Fruit fly (Drosophila melanogaster): ENCODE results near the gene betaGlu.

The betaGlu gene

DNA sequence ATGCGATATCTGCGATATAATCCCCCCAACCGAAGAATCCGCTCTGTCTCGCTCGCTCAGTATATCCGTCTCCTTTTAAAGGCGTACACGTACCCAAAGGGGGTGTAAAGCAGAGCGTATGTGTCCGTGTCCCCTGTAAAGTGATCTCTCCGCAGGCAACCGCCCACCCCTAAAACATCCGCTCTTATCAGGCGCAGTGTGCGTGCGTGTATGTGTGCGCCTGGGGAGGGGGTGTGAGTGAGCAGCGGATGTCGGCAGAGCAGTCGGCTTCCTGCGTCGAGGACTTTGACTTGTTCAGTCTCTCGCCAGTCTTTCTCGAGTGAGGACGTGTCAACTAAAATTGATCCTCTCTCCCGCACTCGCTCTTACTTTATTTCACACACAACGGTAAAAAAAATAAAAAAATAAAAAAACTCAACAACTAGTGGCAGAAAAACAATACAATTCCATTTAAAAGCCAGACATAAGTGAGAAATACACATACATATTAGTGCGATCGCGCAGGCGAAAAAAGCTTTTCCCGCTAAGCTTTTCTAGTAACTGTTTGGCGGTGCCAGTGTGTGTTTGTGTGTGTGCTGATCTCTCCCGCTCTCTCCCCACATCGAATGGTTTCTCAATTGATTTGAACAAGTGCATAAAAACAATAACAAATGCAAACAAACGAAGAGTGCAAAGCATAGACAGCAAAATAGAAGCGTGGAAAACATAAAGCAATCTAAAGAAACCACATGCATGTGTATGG lies 46.0 kb downstream of the betaGlu start (continued):
- TF ChIP-seq CG3032 (tag; optimal IDR thresholded peaks at IDR 0.05), result peak; percentile 8
- TF ChIP-seq salr (GFP tag; optimal IDR thresholded peaks at IDR 0.05), result peak in 1 of 2 experiments; percentile 40
- TF ChIP-seq CG7368 (GFP tag; optimal IDR thresholded peaks at IDR 0.05), result no peak
- no peak for TF ChIP-seq Gug (GFP tag; IDR thresholded peaks at IDR 0.05)
- peak; percentile 16 for TF ChIP-seq CG6792 (GFP tag; optimal IDR thresholded peaks at IDR 0.05)
- TF ChIP-seq CG31627 (GFP tag; optimal IDR thresholded peaks at IDR 0.05), result no peak
- TF ChIP-seq CG15336 (GFP tag; IDR thresholded peaks at IDR 0.05), result peak; percentile 41; the same call in 1 of the 2 replicates
- TF ChIP-seq Ets96B (tag; optimal IDR thresholded peaks at IDR 0.05), result no peak
- peak; percentile 2 for TF ChIP-seq fd59A (GFP tag; optimal IDR thresholded peaks at IDR 0.05)
- TF ChIP-seq CG3919 (GFP tag; optimal IDR thresholded peaks at IDR 0.05), result no peak
- peak; percentile 84 for TF ChIP-seq CG1621 (tag; optimal IDR thresholded peaks at IDR 0.05)
- TF ChIP-seq Hr38 (GFP tag; optimal IDR thresholded peaks at IDR 0.05), result no peak
- TF ChIP-seq Blimp-1 (GFP tag; optimal IDR thresholded peaks at IDR 0.05), result peak; percentile 29
- peak; percentile 56 for TF ChIP-seq fkh (GFP tag; optimal IDR thresholded peaks at IDR 0.05)
- TF ChIP-seq Eip93F (GFP tag; optimal IDR thresholded peaks at IDR 0.05), result no peak
- TF ChIP-seq CG34406 (GFP tag; optimal IDR thresholded peaks at IDR 0.05), result no peak
- TF ChIP-seq CG9139 (GFP tag; optimal IDR thresholded peaks at IDR 0.05), result peak; percentile 87
- peak; percentile 9 for TF ChIP-seq Eip75B (GFP tag; optimal IDR thresholded peaks at IDR 0.05)
- peak; percentile 91 for TF ChIP-seq CG6854 (GFP tag; optimal IDR thresholded peaks at IDR 0.05)
- peak; percentile 24 for TF ChIP-seq CG10669 (GFP tag; optimal IDR thresholded peaks at IDR 0.05)
- no peak for TF ChIP-seq CG11762 (GFP tag; optimal IDR thresholded peaks at IDR 0.05; ENCODE audit: insufficient read depth)
- no peak for TF ChIP-seq topi (GFP tag; optimal IDR thresholded peaks at IDR 0.05)
- TF ChIP-seq fd85E (GFP tag; optimal IDR thresholded peaks at IDR 0.05), result no peak
- no peak for TF ChIP-seq Hr4 (GFP tag; optimal IDR thresholded peaks at IDR 0.05)
- TF ChIP-seq Hr39 (GFP tag; optimal IDR thresholded peaks at IDR 0.05), result no peak
- peak; percentile 11 for TF ChIP-seq vri (GFP tag; optimal IDR thresholded peaks at IDR 0.05)
- TF ChIP-seq Sox14 (GFP tag; optimal IDR thresholded peaks at IDR 0.05), result peak; percentile 52
- peak; percentile 44 for TF ChIP-seq Eip78C (GFP tag)

DNA sequence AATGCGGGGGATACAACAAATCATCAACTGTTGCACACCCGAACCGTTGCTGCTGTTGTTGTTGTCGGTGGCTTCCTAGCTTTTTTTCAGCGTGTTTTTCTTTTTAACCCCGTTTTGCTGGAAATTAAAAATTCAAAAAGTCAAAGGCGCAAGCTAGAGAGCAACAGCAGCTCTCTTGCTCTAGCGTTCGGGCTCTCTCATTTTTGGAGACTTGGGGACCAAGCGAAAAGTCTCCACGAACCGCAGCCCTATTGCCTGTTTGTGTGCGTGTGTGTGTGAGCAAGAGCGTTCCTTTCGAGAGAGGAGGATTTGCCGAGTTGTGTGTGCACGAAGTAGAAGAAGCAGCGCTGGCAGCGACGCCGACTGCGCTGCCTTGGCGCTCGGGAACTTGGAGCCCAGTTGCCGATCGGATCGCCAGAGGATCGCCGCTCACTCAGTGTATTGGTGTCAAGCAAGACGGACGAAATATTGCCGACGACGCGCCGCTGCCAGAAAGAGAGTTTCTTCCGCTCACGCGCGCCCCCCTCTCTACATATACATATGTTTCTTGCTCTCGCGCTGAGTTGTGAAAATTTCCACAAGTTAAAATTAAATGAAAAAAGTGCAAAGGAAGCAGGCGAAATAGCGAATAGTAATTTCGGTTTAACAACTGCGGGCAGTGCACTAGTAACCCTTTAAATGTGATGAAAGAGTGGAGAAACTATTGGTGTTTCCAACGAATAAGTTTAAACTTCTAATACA lies 46.9 kb downstream of the betaGlu start:
- TF ChIP-seq Ets96B (tag; optimal IDR thresholded peaks at IDR 0.05) (no peak), CG16779 (tag; optimal IDR thresholded peaks at IDR 0.05) (peak; percentile 48), CG3919 (GFP tag; optimal IDR thresholded peaks at IDR 0.05) (peak; percentile 42), Met (GFP tag; optimal IDR thresholded peaks at IDR 0.05) (no peak), Eip75B (GFP tag; optimal IDR thresholded peaks at IDR 0.05) (peak; percentile 24), Hr39 (GFP tag; optimal IDR thresholded peaks at IDR 0.05) (no peak), fkh (GFP tag; optimal IDR thresholded peaks at IDR 0.05) (no peak), CG6854 (GFP tag; optimal IDR thresholded peaks at IDR 0.05) (peak; percentile 64), dac (GFP tag; optimal IDR thresholded peaks at IDR 0.05) (no peak), Ets21C (GFP tag; optimal IDR thresholded peaks at IDR 0.05) (no peak), Hr38 (GFP tag; optimal IDR thresholded peaks at IDR 0.05) (no peak), vri (GFP tag; optimal IDR thresholded peaks at IDR 0.05) (peak; percentile 71), svp (GFP tag) (peak; percentile 85), acj6 (GFP tag; optimal IDR thresholded peaks at IDR 0.05) (peak; percentile 19), CG6792 (GFP tag; optimal IDR thresholded peaks at IDR 0.05) (no peak), OdsH (GFP tag; optimal IDR thresholded peaks at IDR 0.05) (peak; percentile 29), CG31627 (GFP tag; optimal IDR thresholded peaks at IDR 0.05) (no peak), Sox102F (GFP tag; optimal IDR thresholded peaks at IDR 0.05) (peak; percentile 35), CG8119 (GFP tag; IDR thresholded peaks at IDR 0.05) (peak; percentile 57; the same call in 2 of the 3 replicates), Sox15 (GFP tag; optimal IDR thresholded peaks at IDR 0.05) (peak; percentile 21), CG6808 (GFP tag; optimal IDR thresholded peaks at IDR 0.05) (peak; percentile 40), Eip78C (GFP tag) (peak; percentile 76), net (GFP tag; optimal IDR thresholded peaks at IDR 0.05) (peak; percentile 57), CG10631 (GFP tag; optimal IDR thresholded peaks at IDR 0.05) (peak; percentile 8), dsx (GFP tag; optimal IDR thresholded peaks at IDR 0.05; ENCODE audit: poor library complexity, severe bottlenecking) (no peak), Sox14 (GFP tag; optimal IDR thresholded peaks at IDR 0.05) (no peak), fd59A (GFP tag; optimal IDR thresholded peaks at IDR 0.05) (peak; percentile 22), cyc (GFP tag; optimal IDR thresholded peaks at IDR 0.05) (no peak), CG4318 (GFP tag; optimal IDR thresholded peaks at IDR 0.05) (no peak), CG10669 (GFP tag; optimal IDR thresholded peaks at IDR 0.05) (no peak), esn (GFP tag; optimal IDR thresholded peaks at IDR 0.05) (peak; percentile 27), fd85E (GFP tag; optimal IDR thresholded peaks at IDR 0.05) (peak; percentile 30), lz (GFP tag; optimal IDR thresholded peaks at IDR 0.05) (no peak)

Data from whole organism, prepupa.